Fruit fly (Drosophila melanogaster): ENCODE measurements around the gene Nin.

The Nin gene

DNA sequence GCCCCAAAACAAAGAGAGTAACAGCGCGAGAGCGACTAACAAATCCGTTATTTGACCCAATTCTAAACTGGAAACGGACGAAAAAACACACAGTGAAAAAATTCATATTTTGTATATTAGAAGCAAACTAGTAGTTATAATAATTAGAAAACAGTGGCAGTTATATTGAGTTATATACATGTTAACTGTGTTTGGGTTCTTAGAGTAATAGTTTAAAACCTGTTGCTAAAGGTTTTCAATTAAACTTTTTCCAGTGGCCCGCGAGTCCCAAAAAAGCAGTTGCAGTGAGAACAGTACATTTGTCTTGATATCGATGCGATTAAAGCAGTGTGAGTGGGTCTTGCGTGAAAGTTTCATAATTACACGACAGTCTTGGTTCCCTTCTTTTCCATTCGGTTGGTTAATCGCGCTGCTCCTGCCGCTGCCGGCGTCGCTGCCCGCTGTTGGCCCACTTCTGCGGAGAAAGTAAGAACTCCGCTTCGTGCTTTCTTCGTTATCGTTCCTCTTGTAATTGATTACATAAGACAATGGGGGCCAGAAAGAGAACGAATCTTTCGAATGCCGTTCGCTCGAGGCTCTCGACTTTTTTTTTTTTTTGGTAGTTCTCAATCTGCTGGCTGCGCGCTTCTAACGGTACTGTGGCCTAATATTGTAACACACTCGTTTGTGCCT lies 19.1 kb upstream of the Nin start (continued):
- peak; percentile 69 for TF ChIP-seq HLH106 (tag; optimal IDR thresholded peaks at IDR 0.05)

DNA sequence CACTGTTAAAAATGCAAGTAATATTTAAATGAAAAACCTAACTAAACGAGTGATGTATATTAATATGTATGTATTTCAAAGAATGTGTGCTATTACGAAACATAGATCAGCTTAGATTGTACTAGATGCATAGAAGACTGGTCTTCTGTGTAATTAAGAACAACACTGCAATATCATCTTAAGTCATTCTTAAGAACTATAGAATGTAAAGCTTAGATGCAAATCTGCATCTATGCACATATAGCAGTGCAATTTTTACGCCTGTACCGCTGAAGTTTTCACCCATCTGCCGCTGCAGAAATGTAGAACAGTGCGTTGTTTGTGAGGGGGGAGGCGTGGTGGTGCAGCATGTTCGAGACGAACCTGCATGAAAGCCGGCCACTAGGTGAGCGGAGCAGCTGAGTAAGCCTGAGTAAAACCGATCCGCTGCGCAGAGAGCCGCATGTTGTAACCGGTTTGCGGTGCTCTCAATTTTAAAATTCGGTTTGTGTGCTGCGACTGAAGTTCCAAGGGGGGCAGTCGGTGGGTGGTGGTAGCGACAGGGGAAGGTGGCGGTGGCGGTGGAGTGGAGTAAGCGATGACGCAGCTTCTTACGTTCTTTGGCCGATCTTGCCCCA lies 18.4 kb upstream of the Nin start:
- TF ChIP-seq foxo (GFP tag; optimal IDR thresholded peaks at IDR 0.05) (no peak), CG32264 (GFP tag; optimal IDR thresholded peaks at IDR 0.05) (no peak), Sp1 (GFP tag; optimal IDR thresholded peaks at IDR 0.05) (no peak), Hnf4 (GFP tag; optimal IDR thresholded peaks at IDR 0.05) (no peak), N (GFP tag; optimal IDR thresholded peaks at IDR 0.05) (no peak), Dif (GFP tag; optimal IDR thresholded peaks at IDR 0.05; ENCODE audit: partially characterized antibody) (peak; percentile 83), ey (GFP tag; optimal IDR thresholded peaks at IDR 0.05) (peak; percentile 20), Hr83 (GFP tag; optimal IDR thresholded peaks at IDR 0.05; ENCODE audit: poor library complexity, severe bottlenecking) (no peak), jim (GFP tag; optimal IDR thresholded peaks at IDR 0.05) (no peak), CG9705 (GFP tag; optimal IDR thresholded peaks at IDR 0.05) (no peak), pan (optimal IDR thresholded peaks at IDR 0.05) (no peak), Mio (GFP tag; optimal IDR thresholded peaks at IDR 0.05) (no peak), dl (GFP tag; optimal IDR thresholded peaks at IDR 0.05; ENCODE audit: insufficient read depth in 1 of 2, partially characterized antibody in 2 of 2) (peak; percentile 54 to 71), lola (GFP tag; optimal IDR thresholded peaks at IDR 0.05) (no peak), Rel (GFP tag; optimal IDR thresholded peaks at IDR 0.05) (no peak), Rel (tag; optimal IDR thresholded peaks at IDR 0.05) (peak; percentile 37), Jra (GFP tag; optimal IDR thresholded peaks at IDR 0.05) (peak; percentile 78), brk (GFP tag; optimal IDR thresholded peaks at IDR 0.05) (no peak), dmrt93B (GFP tag; optimal IDR thresholded peaks at IDR 0.05) (no peak), Myc (optimal IDR thresholded peaks at IDR 0.05) (no peak), HLH106 (tag; optimal IDR thresholded peaks at IDR 0.05) (no peak), fru (GFP tag; optimal IDR thresholded peaks at IDR 0.05) (peak; percentile 32), psq (GFP tag; optimal IDR thresholded peaks at IDR 0.05) (no peak), sage (GFP tag; optimal IDR thresholded peaks at IDR 0.05) (no peak), rgr (GFP tag; optimal IDR thresholded peaks at IDR 0.05) (no peak), br (GFP tag; optimal IDR thresholded peaks at IDR 0.05) (no peak), woc (GFP tag; optimal IDR thresholded peaks at IDR 0.05) (no peak), GATAd (GFP tag; optimal IDR thresholded peaks at IDR 0.05) (no peak), tai (GFP tag; optimal IDR thresholded peaks at IDR 0.05) (no peak), sv (GFP tag; optimal IDR thresholded peaks at IDR 0.05) (no peak), h (GFP tag; optimal IDR thresholded peaks at IDR 0.05) (no peak), Abd-B (GFP tag; optimal IDR thresholded peaks at IDR 0.05) (no peak), CrebA (GFP tag; optimal IDR thresholded peaks at IDR 0.05; ENCODE audit: borderline replicate concordance) (no peak), dsf (GFP tag; optimal IDR thresholded peaks at IDR 0.05; ENCODE audit: borderline replicate concordance) (no peak)

DNA sequence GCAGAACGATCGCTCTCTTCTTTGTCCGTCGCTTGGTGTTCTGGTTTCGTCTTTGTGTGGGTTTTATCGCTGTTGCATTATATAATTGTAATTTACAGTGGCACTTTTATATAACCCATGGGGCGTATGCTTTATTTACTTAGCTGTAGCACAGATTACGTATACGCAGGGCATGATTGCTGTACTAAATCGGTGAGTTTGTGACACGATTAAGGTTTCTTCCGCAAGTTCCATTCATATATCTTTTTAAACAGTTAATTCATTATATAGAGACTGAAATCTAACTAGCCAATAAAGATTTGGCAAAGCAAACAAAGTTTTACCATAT lies 16.9 kb upstream of the Nin start:
- peak; percentile 46 for TF ChIP-seq sage (GFP tag; optimal IDR thresholded peaks at IDR 0.05)
- peak; percentile 23 for TF ChIP-seq fru (GFP tag; optimal IDR thresholded peaks at IDR 0.05)
- no peak for TF ChIP-seq CrebA (GFP tag; optimal IDR thresholded peaks at IDR 0.05; ENCODE audit: borderline replicate concordance)
- peak; percentile 32 for TF ChIP-seq br (GFP tag; optimal IDR thresholded peaks at IDR 0.05)

DNA sequence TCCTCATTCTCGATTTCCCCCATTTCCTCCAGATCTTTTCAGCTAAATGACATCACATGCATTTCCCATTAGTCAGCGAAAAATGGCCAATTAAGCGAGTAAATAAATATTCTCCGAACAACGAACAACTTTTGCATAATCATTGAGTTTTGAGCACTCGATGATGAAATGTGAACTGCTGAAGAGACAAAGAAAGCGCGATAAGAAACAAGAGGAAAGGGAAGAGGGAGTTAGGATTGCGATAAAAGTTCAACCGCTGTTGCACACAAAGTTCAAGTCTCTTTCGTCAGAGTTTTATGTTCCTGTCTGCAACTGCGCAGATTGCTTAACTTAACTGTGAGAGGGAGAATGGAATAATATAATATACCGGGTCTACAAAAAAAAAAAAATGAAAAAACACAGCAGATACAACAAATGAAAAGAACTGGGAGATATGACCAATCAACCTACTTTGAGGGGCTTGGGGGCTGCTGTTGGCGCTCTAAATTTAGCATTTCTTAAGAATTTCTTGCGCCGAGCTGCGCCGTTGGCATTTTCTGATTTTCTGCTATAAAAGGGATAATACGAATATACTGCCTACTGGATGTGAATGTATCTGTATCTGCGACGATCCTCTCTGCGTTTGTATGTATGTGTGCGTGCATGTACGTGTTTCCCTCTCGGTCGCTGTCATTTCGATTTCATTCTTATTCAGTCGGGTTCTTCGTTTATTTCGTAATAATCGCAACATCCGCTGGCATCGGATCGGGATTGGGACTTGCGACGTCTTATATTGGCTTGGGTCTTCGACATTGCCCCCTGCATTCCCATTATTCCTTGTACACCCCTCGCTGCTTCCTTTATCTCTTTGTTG lies 16.3 kb upstream of the Nin start:
- peak; percentile 4 for TF ChIP-seq N (GFP tag; optimal IDR thresholded peaks at IDR 0.05)
- TF ChIP-seq Dif (GFP tag; optimal IDR thresholded peaks at IDR 0.05; ENCODE audit: partially characterized antibody) = peak; percentile 27
- TF ChIP-seq Vsx2 (GFP tag; optimal IDR thresholded peaks at IDR 0.05; ENCODE audit: partially characterized antibody) = peak; percentile 48
- no peak for TF ChIP-seq br (GFP tag; optimal IDR thresholded peaks at IDR 0.05)
- TF ChIP-seq CrebA (GFP tag; optimal IDR thresholded peaks at IDR 0.05; ENCODE audit: borderline replicate concordance) = peak; percentile 55
- no peak for TF ChIP-seq usp (GFP tag; optimal IDR thresholded peaks at IDR 0.05)
- TF ChIP-seq GATAd (GFP tag; optimal IDR thresholded peaks at IDR 0.05) = peak; percentile 27
- TF ChIP-seq h (GFP tag; optimal IDR thresholded peaks at IDR 0.05) = peak; percentile 50
- no peak for TF ChIP-seq Mio (GFP tag; optimal IDR thresholded peaks at IDR 0.05)
- no peak for TF ChIP-seq dsf (GFP tag; optimal IDR thresholded peaks at IDR 0.05; ENCODE audit: borderline replicate concordance)
- no peak for TF ChIP-seq CG32264 (GFP tag; optimal IDR thresholded peaks at IDR 0.05)
- peak in 1 of 2 experiments; percentile 22 for TF ChIP-seq foxo (GFP tag; optimal IDR thresholded peaks at IDR 0.05)
- TF ChIP-seq brk (GFP tag; optimal IDR thresholded peaks at IDR 0.05) = peak; percentile 48
- TF ChIP-seq jim (GFP tag; optimal IDR thresholded peaks at IDR 0.05) = no peak
- no peak for TF ChIP-seq Abd-B (GFP tag; optimal IDR thresholded peaks at IDR 0.05)
- TF ChIP-seq pan (optimal IDR thresholded peaks at IDR 0.05) = no peak
- no peak for TF ChIP-seq Rel (GFP tag; optimal IDR thresholded peaks at IDR 0.05)
- peak; percentile 68 for TF ChIP-seq Rel (tag; optimal IDR thresholded peaks at IDR 0.05)
- peak; percentile 42 for TF ChIP-seq woc (GFP tag; optimal IDR thresholded peaks at IDR 0.05)
- no peak for TF ChIP-seq Hr78 (GFP tag; optimal IDR thresholded peaks at IDR 0.05)
- peak; percentile 31 for TF ChIP-seq OdsH (GFP tag; optimal IDR thresholded peaks at IDR 0.05)
- no peak for TF ChIP-seq Myc (optimal IDR thresholded peaks at IDR 0.05)
- peak; percentile 32 for TF ChIP-seq rgr (GFP tag; optimal IDR thresholded peaks at IDR 0.05)
- peak; percentile 75 for TF ChIP-seq Hnf4 (GFP tag; optimal IDR thresholded peaks at IDR 0.05)
- TF ChIP-seq dl (GFP tag; optimal IDR thresholded peaks at IDR 0.05; ENCODE audit: insufficient read depth in 1 of 2, partially characterized antibody in 2 of 2) = no peak
- no peak for TF ChIP-seq dmrt93B (GFP tag; optimal IDR thresholded peaks at IDR 0.05)
- TF ChIP-seq HLH106 (tag; optimal IDR thresholded peaks at IDR 0.05) = peak; percentile 39
